Fruit fly (Drosophila melanogaster) whole organism, pupa: ENCODE results near the gene ftz.

ENCODE experiments used
- CG10348 ChIP-seq: fragments of 200-800 bp; sonication (Bioruptor generic); IDR thresholded peaks from 2 replicates; pipeline ENCODE4 v1.3.6; 2022; ENCODE audit warnings: missing biosample characterization, missing genetic modification characterization
- CG12605 ChIP-seq: fragments of 200-800 bp; sonication (Bioruptor generic); IDR thresholded peaks from 2 replicates; pipeline ENCODE4 v1.3.6; 2022; ENCODE audit warnings: missing biosample characterization, missing genetic modification characterization
- CG13204 ChIP-seq: fragments of 200-800 bp; sonication (Bioruptor generic); optimal IDR thresholded peaks from 2 replicates; lab custom pipeline; 2018; ENCODE audit warnings: missing biosample characterization, mild to moderate bottlenecking, missing genetic modification characterization, moderate library complexity
- CG14655 ChIP-seq: fragments of 200-800 bp; sonication (Bioruptor generic); optimal IDR thresholded peaks from 3 replicates; lab custom pipeline; 2017; ENCODE audit warnings: mild to moderate bottlenecking, missing biosample characterization, missing genetic modification reagents, missing genetic modification characterization
- CG15710 ChIP-seq: fragments of 200-800 bp; sonication (Bioruptor generic); optimal IDR thresholded peaks from 2 replicates; lab custom pipeline; 2018; ENCODE audit warnings: missing biosample characterization, mild to moderate bottlenecking, missing genetic modification characterization, moderate library complexity
- CG17806 ChIP-seq: fragments of 200-800 bp; sonication (Bioruptor generic); optimal IDR thresholded peaks from 2 replicates; lab custom pipeline; 2018; ENCODE audit warnings: missing biosample characterization, mild to moderate bottlenecking, missing genetic modification characterization, moderate library complexity
- CG32121 ChIP-seq: fragments of 200-800 bp; sonication (Bioruptor generic); IDR thresholded peaks from 2 replicates; pipeline ENCODE4 v1.3.6; 2022; ENCODE audit warnings: missing biosample characterization, missing genetic modification characterization
- CG34367 ChIP-seq: fragments of 200-800 bp; sonication (Bioruptor generic); optimal IDR thresholded peaks from 2 replicates; lab custom pipeline; 2018; ENCODE audit warnings: missing biosample characterization, mild to moderate bottlenecking, missing genetic modification characterization
- CG4496 ChIP-seq: fragments of 200-800 bp; sonication (Bioruptor generic); IDR thresholded peaks from 3 replicates; pipeline ENCODE4 v1.3.6; 2022; ENCODE audit warnings: missing biosample characterization, missing genetic modification characterization
- CG8159 ChIP-seq: fragments of 200-800 bp; sonication (Bioruptor generic); optimal IDR thresholded peaks from 3 replicates; lab custom pipeline; 2018; ENCODE audit warnings: missing biosample characterization, mild to moderate bottlenecking, missing genetic modification characterization, moderate library complexity
- CG8301 ChIP-seq: fragments of 200-800 bp; sonication (Bioruptor generic); optimal IDR thresholded peaks from 2 replicates; lab custom pipeline; 2018; ENCODE audit warnings: missing biosample characterization, mild to moderate bottlenecking, missing genetic modification characterization
- CG9948 ChIP-seq: fragments of 200-800 bp; sonication (Bioruptor generic); optimal IDR thresholded peaks from 2 replicates; lab custom pipeline; 2018; ENCODE audit warnings: missing biosample characterization, mild to moderate bottlenecking, missing genetic modification characterization, moderate library complexity
- D1 ChIP-seq: fragments of 200-800 bp; sonication (Bioruptor generic); optimal IDR thresholded peaks from 2 replicates; lab custom pipeline; 2018; ENCODE audit warnings: missing biosample characterization, mild to moderate bottlenecking, missing genetic modification characterization, moderate library complexity
- EcR ChIP-seq: fragments of 200-800 bp; sonication (Bioruptor generic); optimal IDR thresholded peaks from 3 replicates; lab custom pipeline; 2019; ENCODE audit warnings: missing biosample characterization, missing genetic modification characterization, mild to moderate bottlenecking, moderate library complexity, missing genetic modification reagents
- Ets98B ChIP-seq: fragments of 200-800 bp; sonication (Bioruptor generic); IDR thresholded peaks from 2 replicates; pipeline ENCODE4 v1.3.6; 2022; ENCODE audit warnings: missing biosample characterization, missing genetic modification characterization
- Pif1A ChIP-seq: fragments of 200-800 bp; sonication (Bioruptor generic); optimal IDR thresholded peaks from 3 replicates; lab custom pipeline; 2016; ENCODE audit warnings: missing biosample characterization, missing genetic modification characterization
- Pif1B ChIP-seq: fragments of 200-800 bp; sonication (Bioruptor generic); optimal IDR thresholded peaks from 3 replicates; lab custom pipeline; 2016; ENCODE audit warnings: missing biosample characterization, missing genetic modification characterization
- Snoo ChIP-seq: fragments of 200-800 bp; sonication (Bioruptor generic); optimal IDR thresholded peaks from 3 replicates; lab custom pipeline; 2017; ENCODE audit warnings: missing biosample characterization, mild to moderate bottlenecking, missing genetic modification characterization, inconsistent platforms
- fd96Ca ChIP-seq: fragments of 200-800 bp; sonication (Bioruptor generic); IDR thresholded peaks from 3 replicates; pipeline ENCODE4 v1.3.6; 2022; ENCODE audit warnings: missing biosample characterization, missing genetic modification characterization
- gl ChIP-seq: fragments of 200-800 bp; sonication (Bioruptor generic); optimal IDR thresholded peaks from 2 replicates; lab custom pipeline; 2018; ENCODE audit warnings: missing biosample characterization, mild to moderate bottlenecking, missing genetic modification characterization
- rn ChIP-seq: fragments of 200-800 bp; sonication (Bioruptor generic); IDR thresholded peaks from 2 replicates; pipeline ENCODE4 v1.3.6; 2022; ENCODE audit warnings: missing biosample characterization, missing genetic modification characterization

Gene ftz

DNA sequence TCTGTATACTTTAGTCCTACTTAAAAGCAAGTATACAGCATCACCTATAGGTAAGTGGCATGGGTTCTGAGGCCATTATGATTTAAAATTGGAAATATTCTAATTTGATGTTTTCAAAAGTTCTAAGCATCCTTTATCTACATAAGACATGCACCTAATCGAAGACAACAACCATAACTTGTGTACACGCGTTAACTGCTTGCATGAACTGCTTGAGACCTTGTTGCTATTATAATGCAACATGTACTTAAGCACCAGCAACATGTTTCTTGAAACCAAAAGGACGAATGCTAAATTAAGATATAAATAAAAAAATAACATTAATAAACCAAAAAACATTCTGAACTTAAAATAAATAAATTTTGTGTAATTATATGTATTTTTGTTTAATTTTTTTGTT is 6.7 kb downstream of the ftz start:
- TF ChIP-seq CG8301 (tag; lab: Kevin White, UChicago) (no peak), D1 (tag; lab: Kevin White, UChicago) (peak; percentile 74), gl (tag; lab: Kevin White, UChicago) (no peak), CG9948 (tag; lab: Kevin White, UChicago) (no peak), CG4496 (GFP tag; lab: Robert Waterston, UW) (no peak)

DNA sequence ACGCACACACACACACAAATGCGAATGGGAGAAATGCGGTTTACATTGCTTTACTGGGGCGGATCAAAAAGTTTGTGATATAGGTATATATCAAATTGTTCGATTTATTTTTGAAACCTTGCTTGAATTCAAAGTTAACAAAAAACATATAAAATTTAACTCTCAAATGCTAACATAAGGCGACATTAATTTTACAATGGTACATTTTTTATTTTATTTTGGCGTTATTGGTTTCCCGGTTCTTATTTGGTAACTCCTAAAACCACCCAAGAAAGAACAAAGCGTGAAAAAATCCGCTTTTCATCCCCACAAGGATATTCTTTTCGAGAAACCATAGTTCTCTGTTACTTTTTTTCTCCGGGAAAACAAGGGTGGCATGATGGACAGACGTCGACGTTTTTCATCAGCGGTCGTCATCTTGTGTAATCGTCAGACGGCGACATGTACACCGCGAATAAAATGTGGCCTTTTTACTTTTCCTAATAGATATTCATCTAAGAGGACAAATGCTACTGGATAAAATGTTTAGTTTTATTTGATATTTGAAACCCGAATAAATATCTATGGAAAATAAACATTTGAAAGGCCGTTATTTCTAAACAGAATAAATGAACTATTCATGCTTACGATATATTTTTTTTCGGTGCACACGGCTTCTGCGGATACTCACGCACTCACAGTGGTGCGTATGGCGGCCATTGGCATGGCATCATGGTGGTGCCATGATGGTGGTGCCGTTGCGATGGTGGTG is 17.3 kb downstream of the ftz start:
- TF ChIP-seq CG8301 (tag; lab: Kevin White, UChicago) (no peak), Snoo (tag; lab: Kevin White, UChicago) (no peak), CG14655 (no peak), CG12605 (GFP tag; lab: Robert Waterston, UW) (no peak), rn (GFP tag; lab: Robert Waterston, UW) (no peak), CG9948 (tag; lab: Kevin White, UChicago) (no peak), CG13204 (GFP tag; lab: Kevin White, UChicago) (no peak), CG8159 (no peak), fd96Ca (GFP tag; lab: Robert Waterston, UW) (no peak), EcR (no peak), CG17806 (tag; lab: Kevin White, UChicago) (no peak), gl (tag; lab: Kevin White, UChicago) (no peak), CG4496 (GFP tag; lab: Robert Waterston, UW) (no peak), CG15710 (tag; lab: Kevin White, UChicago) (no peak)

DNA sequence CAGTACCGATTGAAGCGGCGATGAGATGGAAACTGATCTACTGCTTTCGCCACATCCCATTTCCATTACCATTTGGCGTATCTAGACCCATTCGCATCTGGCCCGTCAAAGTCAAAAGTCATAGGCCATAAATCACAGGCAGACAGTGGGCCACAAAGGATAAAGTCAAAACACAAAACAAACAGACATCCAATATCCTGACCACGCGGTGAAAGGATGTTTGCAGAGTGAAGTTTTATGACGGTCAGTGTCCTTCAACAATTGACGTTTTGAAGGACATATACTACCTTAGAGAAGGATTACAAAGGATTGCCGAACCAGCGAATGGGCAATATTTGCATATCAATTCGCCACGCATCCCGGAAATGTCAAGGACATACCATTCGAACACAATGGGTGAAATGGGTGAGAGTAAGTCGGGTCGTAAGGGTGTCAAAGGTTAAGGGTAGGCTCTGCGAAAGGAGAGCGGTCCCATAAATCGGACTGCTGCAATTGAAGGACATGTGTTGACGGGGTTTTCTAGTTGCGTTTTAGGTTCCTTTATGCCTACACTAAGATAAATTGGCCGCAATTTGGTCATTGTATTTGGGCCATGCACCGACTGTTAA is 21.2 kb downstream of the ftz start:
- TF ChIP-seq CG15710 (tag; lab: Kevin White, UChicago), result no peak
- TF ChIP-seq rn (GFP tag; lab: Robert Waterston, UW), result no peak
- TF ChIP-seq fd96Ca (GFP tag; lab: Robert Waterston, UW), result no peak
- no peak for TF ChIP-seq CG10348
- TF ChIP-seq CG8301 (tag; lab: Kevin White, UChicago), result no peak
- no peak for TF ChIP-seq CG14655
- no peak for TF ChIP-seq CG17806 (tag; lab: Kevin White, UChicago)
- TF ChIP-seq CG34367 (tag; lab: Kevin White, UChicago), result no peak
- TF ChIP-seq CG32121 (GFP tag; lab: Robert Waterston, UW), result no peak
- TF ChIP-seq Pif1B (GFP tag; lab: Kevin White, UChicago), result no peak

DNA sequence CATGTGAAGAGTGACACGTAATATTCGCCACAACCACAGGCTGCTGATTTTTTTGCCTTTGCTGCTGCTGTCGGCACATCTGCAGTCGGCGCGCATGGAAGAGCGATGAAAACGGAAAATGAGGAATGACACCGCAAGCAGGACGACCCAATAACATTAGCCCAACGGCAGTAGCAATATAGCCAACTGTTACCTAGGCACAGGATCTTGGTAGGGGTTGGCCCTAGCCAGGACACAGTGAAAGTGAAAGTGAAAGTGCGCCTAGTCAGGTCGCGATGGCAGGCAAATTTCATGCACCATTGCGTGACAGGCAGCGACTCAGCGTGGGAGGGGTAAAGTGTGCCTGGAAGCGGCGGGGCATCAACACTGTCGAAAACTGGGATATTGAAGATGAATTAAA is 24.7 kb downstream of the ftz start:
- TF ChIP-seq D1 (tag; lab: Kevin White, UChicago) (no peak), CG32121 (GFP tag; lab: Robert Waterston, UW) (no peak), Pif1B (GFP tag; lab: Kevin White, UChicago) (no peak), fd96Ca (GFP tag; lab: Robert Waterston, UW) (no peak), EcR (no peak), CG13204 (GFP tag; lab: Kevin White, UChicago) (no peak), Ets98B (no peak), Snoo (tag; lab: Kevin White, UChicago) (no peak), gl (tag; lab: Kevin White, UChicago) (no peak), CG12605 (GFP tag; lab: Robert Waterston, UW) (no peak), CG8301 (tag; lab: Kevin White, UChicago) (no peak), CG34367 (tag; lab: Kevin White, UChicago) (no peak), CG9948 (tag; lab: Kevin White, UChicago) (no peak), rn (GFP tag; lab: Robert Waterston, UW) (no peak)

DNA sequence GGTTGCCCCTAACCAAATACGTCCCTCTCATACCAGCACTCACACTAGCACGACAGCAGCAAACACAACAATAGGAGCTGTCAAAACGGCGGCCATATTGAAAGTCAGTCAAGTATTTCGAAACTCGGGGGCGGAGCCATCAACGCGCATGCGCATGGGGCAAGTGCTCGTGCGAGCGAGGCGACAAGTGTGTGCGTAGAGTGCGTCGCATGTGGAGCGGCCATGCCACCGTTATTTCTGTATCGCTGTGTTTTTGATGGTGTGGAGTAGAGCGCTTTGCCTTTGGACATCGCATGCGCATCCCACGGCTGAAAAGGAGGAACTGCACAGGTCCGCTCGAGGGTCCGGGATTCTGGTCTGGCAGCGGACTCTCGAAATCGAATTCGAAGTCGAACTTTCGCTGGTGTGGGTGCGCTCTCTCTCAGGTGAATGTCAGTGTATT is 29.0 kb downstream of the ftz start:
- TF ChIP-seq CG4496 (GFP tag; lab: Robert Waterston, UW), result no peak
- TF ChIP-seq D1 (tag; lab: Kevin White, UChicago), result peak; percentile 27
- TF ChIP-seq gl (tag; lab: Kevin White, UChicago), result no peak
- no peak for TF ChIP-seq Pif1A (GFP tag; lab: Kevin White, UChicago)
- no peak for TF ChIP-seq CG14655
- TF ChIP-seq, all 21 proteins: peak for 1

DNA sequence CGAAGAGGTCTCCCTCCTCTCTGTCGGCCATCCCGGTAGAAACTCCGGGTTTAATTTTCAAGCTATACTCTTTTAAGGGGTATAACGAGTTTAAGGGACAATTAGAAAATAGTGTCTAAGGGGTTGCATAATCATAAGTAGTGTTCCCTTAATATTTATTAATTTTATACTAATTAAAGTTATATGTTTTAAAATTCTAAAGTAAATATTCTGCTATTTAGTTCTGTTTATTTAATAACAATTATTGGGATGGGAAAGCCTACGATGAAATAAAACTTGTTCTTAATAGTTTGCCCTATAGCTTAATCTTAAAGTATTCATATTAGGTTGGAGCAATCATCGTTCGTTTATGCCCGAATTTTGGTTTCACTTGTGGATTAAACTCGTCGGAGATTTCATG is 34.8 kb downstream of the ftz start:
- peak; percentile 34 for TF ChIP-seq CG8159
- no peak for TF ChIP-seq CG15710 (tag; lab: Kevin White, UChicago)
- TF ChIP-seq CG12605 (GFP tag; lab: Robert Waterston, UW), result no peak
- no peak for TF ChIP-seq CG13204 (GFP tag; lab: Kevin White, UChicago)
- no peak for TF ChIP-seq CG4496 (GFP tag; lab: Robert Waterston, UW)
- TF ChIP-seq CG34367 (tag; lab: Kevin White, UChicago), result no peak
